Fruit fly (Drosophila melanogaster) whole organism, wandering third instar larva: ENCODE measurements around the gene CG7370.

ENCODE experiments used
- Abd-B ChIP-seq: fragments of >200 bp; optimal IDR thresholded peaks from 2 replicates; lab custom pipeline; 2017; ENCODE audit warnings: missing biosample characterization, missing genetic modification characterization
- CG32264 ChIP-seq: fragments of 200-800 bp; sonication (Bioruptor generic); optimal IDR thresholded peaks from 2 replicates; lab custom pipeline; 2016; ENCODE audit warnings: missing biosample characterization, missing genetic modification characterization
- CG9705 ChIP-seq: fragments of 200-800 bp; sonication (Bioruptor generic); optimal IDR thresholded peaks from 2 replicates; lab custom pipeline; 2018; ENCODE audit warnings: missing biosample characterization, mild to moderate bottlenecking, missing genetic modification characterization
- Dfd ChIP-seq: fragments of >200 bp; optimal IDR thresholded peaks from 2 replicates; lab custom pipeline; 2017; ENCODE audit warnings: missing biosample characterization, missing genetic modification characterization
- Dif ChIP-seq: fragments of 200-275, 200-300 bp; sonication (Bioruptor generic); optimal IDR thresholded peaks from 2 replicates; lab custom pipeline; 2018; ENCODE audit warnings: missing biosample characterization, missing genetic modification characterization; ENCODE audit not compliant: partially characterized antibody
- GATAd ChIP-seq: sonication (Bioruptor generic); optimal IDR thresholded peaks from 2 replicates; lab custom pipeline; 2016; ENCODE audit warnings: missing biosample characterization, missing genetic modification characterization
- HLH106 ChIP-seq: fragments of 200-800 bp; optimal IDR thresholded peaks from 3 replicates; lab custom pipeline; 2019; ENCODE audit warnings: missing biosample characterization, mild to moderate bottlenecking, missing genetic modification characterization, moderate library complexity
- Hnf4 ChIP-seq: fragments of 200-800 bp; sonication (Bioruptor generic); optimal IDR thresholded peaks from 2 replicates; lab custom pipeline; 2016; ENCODE audit warnings: missing biosample characterization, mild to moderate bottlenecking, missing genetic modification characterization
- Hr78 ChIP-seq: fragments of >200 bp; optimal IDR thresholded peaks from 2 replicates; lab custom pipeline; 2017; ENCODE audit warnings: missing biosample characterization, missing genetic modification characterization
- Hr83 ChIP-seq: fragments of 200-300 bp; sonication (Bioruptor generic); optimal IDR thresholded peaks from 2 replicates; lab custom pipeline; 2016; ENCODE audit warnings: missing biosample characterization, mild to moderate bottlenecking, missing genetic modification characterization, moderate library complexity; ENCODE audit not compliant: poor library complexity, severe bottlenecking
- Jra ChIP-seq: sonication (Bioruptor generic); optimal IDR thresholded peaks from 2 replicates; lab custom pipeline; 2016; ENCODE audit warnings: missing biosample characterization, missing genetic modification characterization
- Mio ChIP-seq: sonication (Bioruptor generic); optimal IDR thresholded peaks from 2 replicates; lab custom pipeline; 2016; ENCODE audit warnings: missing biosample characterization, missing genetic modification characterization
- Myc ChIP-seq: fragments of >200 bp; optimal IDR thresholded peaks from 2 replicates; lab custom pipeline; 2017
- N ChIP-seq: fragments of >200 bp; optimal IDR thresholded peaks from 2 replicates; lab custom pipeline; 2018; ENCODE audit warnings: missing biosample characterization, missing external identifiers, missing genetic modification characterization
- OdsH ChIP-seq: fragments of 200-800 bp; sonication (Bioruptor generic); optimal IDR thresholded peaks from 2 replicates; lab custom pipeline; 2016; ENCODE audit warnings: missing biosample characterization, mild to moderate bottlenecking, missing genetic modification characterization
- Rel ChIP-seq, 2 experiments: fragments of 200-800 bp; sonication (Bioruptor generic) in 1 of 2; optimal IDR thresholded peaks; 2 replicates in 1 of 2; 3 replicates in 1 of 2; lab custom pipeline; 2016 to 2019; ENCODE audit warnings: mild to moderate bottlenecking in 2 of 2, missing biosample characterization in 2 of 2, missing genetic modification characterization in 2 of 2, moderate library complexity in 1 of 2
- Sp1 ChIP-seq: fragments of 200-800 bp; sonication (Bioruptor generic); optimal IDR thresholded peaks from 3 replicates; lab custom pipeline; 2019; ENCODE audit warnings: missing biosample characterization, mild to moderate bottlenecking, missing genetic modification characterization, moderate library complexity
- Vsx2 ChIP-seq: fragments of 200-300, 225-300 bp; sonication (Bioruptor generic); optimal IDR thresholded peaks from 2 replicates; lab custom pipeline; 2018; ENCODE audit warnings: missing biosample characterization, missing genetic modification characterization; ENCODE audit not compliant: partially characterized antibody
- br ChIP-seq: fragments of 200-800 bp; sonication (Bioruptor generic); optimal IDR thresholded peaks from 2 replicates; lab custom pipeline; 2016; ENCODE audit warnings: missing biosample characterization, missing genetic modification characterization
- brk ChIP-seq: fragments of 200-800 bp; sonication (Bioruptor generic); optimal IDR thresholded peaks from 2 replicates; lab custom pipeline; 2016; ENCODE audit warnings: missing biosample characterization, mild to moderate bottlenecking, missing genetic modification characterization
- dl ChIP-seq, 2 experiments: fragments of 175-275, 200-275 bp in 1 of 2; fragments of 200-275 bp in 1 of 2; sonication (Bioruptor generic); optimal IDR thresholded peaks; lab custom pipeline; 2018; ENCODE audit warnings: mild to moderate bottlenecking in 2 of 2, missing biosample characterization in 2 of 2, missing genetic modification characterization in 2 of 2, moderate library complexity in 2 of 2; ENCODE audit not compliant: partially characterized antibody in 2 of 2, insufficient read depth in 1 of 2
- dmrt93B ChIP-seq: fragments of 200-800 bp; sonication (Bioruptor generic); optimal IDR thresholded peaks from 2 replicates; lab custom pipeline; 2018; ENCODE audit warnings: missing biosample characterization, mild to moderate bottlenecking, missing genetic modification characterization
- dsf ChIP-seq: sonication (Bioruptor generic); optimal IDR thresholded peaks from 2 replicates; lab custom pipeline; 2016; ENCODE audit warnings: missing biosample characterization, missing genetic modification characterization, borderline replicate concordance
- ey ChIP-seq: fragments of 200-800 bp; sonication (Bioruptor generic); optimal IDR thresholded peaks from 2 replicates; lab custom pipeline; 2016; ENCODE audit warnings: missing biosample characterization, missing genetic modification characterization
- foxo ChIP-seq, 2 experiments: fragments of 200-800 bp; sonication (Bioruptor generic); optimal IDR thresholded peaks; 2 replicates in 1 of 2; 3 replicates in 1 of 2; lab custom pipeline; 2016 to 2017; ENCODE audit warnings: missing biosample characterization in 2 of 2, missing genetic modification characterization in 2 of 2
- jim ChIP-seq: fragments of 175-275, 200-325 bp; sonication (Bioruptor generic); optimal IDR thresholded peaks from 2 replicates; lab custom pipeline; 2016; ENCODE audit warnings: missing biosample characterization, mild to moderate bottlenecking, missing genetic modification characterization
- pan ChIP-seq: fragments of >200 bp; optimal IDR thresholded peaks from 2 replicates; lab custom pipeline; 2017
- psq ChIP-seq: fragments of 200-800 bp; sonication (Bioruptor generic); optimal IDR thresholded peaks from 3 replicates; lab custom pipeline; 2017; ENCODE audit warnings: missing biosample characterization, mild to moderate bottlenecking, missing genetic modification characterization, moderate library complexity
- rgr ChIP-seq: fragments of 200-800 bp; sonication (Bioruptor generic); optimal IDR thresholded peaks from 3 replicates; lab custom pipeline; 2016; ENCODE audit warnings: missing biosample characterization, mild to moderate bottlenecking, missing genetic modification characterization
- sage ChIP-seq: fragments of 200-800 bp; sonication (Bioruptor generic); optimal IDR thresholded peaks from 2 replicates; lab custom pipeline; 2016; ENCODE audit warnings: missing biosample characterization, mild to moderate bottlenecking, missing genetic modification characterization
- sv ChIP-seq: fragments of 200-800 bp; sonication (Bioruptor generic); optimal IDR thresholded peaks from 3 replicates; lab custom pipeline; 2016; ENCODE audit warnings: missing biosample characterization, missing genetic modification characterization
- tai ChIP-seq: sonication (Bioruptor generic); optimal IDR thresholded peaks from 2 replicates; lab custom pipeline; 2016; ENCODE audit warnings: missing biosample characterization, missing genetic modification characterization
- usp ChIP-seq: fragments of >200 bp; optimal IDR thresholded peaks from 2 replicates; lab custom pipeline; 2017; ENCODE audit warnings: missing biosample characterization, missing genetic modification characterization
- woc ChIP-seq: sonication (Bioruptor generic); optimal IDR thresholded peaks from 2 replicates; lab custom pipeline; 2016; ENCODE audit warnings: missing biosample characterization, mild to moderate bottlenecking, missing genetic modification characterization

Gene CG7370

dm6 chr3L:21740209-21740608 lies 29.4 kb upstream of the CG7370 start, which contains the start of gene CG14566:
CG14566 (minus strand) TSS chr3L:21740309.
- no peak for TF ChIP-seq pan
- TF ChIP-seq sage (GFP tag; lab: Kevin White, UChicago) = no peak
- no peak for TF ChIP-seq CG9705 (GFP tag; lab: Kevin White, UChicago)
- no peak for TF ChIP-seq Hr83 (GFP tag; lab: Kevin White, UChicago)
- no peak for TF ChIP-seq jim (GFP tag; lab: Kevin White, UChicago)
- TF ChIP-seq OdsH (GFP tag; lab: Kevin White, UChicago) = no peak
- TF ChIP-seq sv (GFP tag; lab: Kevin White, UChicago) = no peak
- no peak for TF ChIP-seq Rel (GFP tag; optimal IDR thresholded peaks at IDR 0.05; lab: Kevin White, UChicago)
- no peak for TF ChIP-seq Rel (tag; optimal IDR thresholded peaks at IDR 0.05; lab: Kevin White, UChicago)
- TF ChIP-seq GATAd (GFP tag; lab: Kevin White, UChicago) = no peak
- no peak for TF ChIP-seq Hr78 (GFP tag; lab: Kevin White, UChicago)
- no peak for TF ChIP-seq foxo (GFP tag; optimal IDR thresholded peaks at IDR 0.05; lab: Kevin White, UChicago)
- TF ChIP-seq Abd-B (GFP tag; lab: Kevin White, UChicago) = no peak
- no peak for TF ChIP-seq Dif (GFP tag; lab: Kevin White, UChicago)
- TF ChIP-seq Dfd (GFP tag; lab: Kevin White, UChicago) = no peak
- no peak for TF ChIP-seq HLH106 (tag; lab: Kevin White, UChicago)
- no peak for TF ChIP-seq usp
- no peak for TF ChIP-seq dl (GFP tag; optimal IDR thresholded peaks at IDR 0.05; lab: Kevin White, UChicago; ENCODE audit: insufficient read depth in 1 of 2, partially characterized antibody in 2 of 2)
- TF ChIP-seq rgr (GFP tag; lab: Kevin White, UChicago) = no peak
- TF ChIP-seq tai (GFP tag; lab: Kevin White, UChicago) = no peak
- TF ChIP-seq Jra = no peak

DNA sequence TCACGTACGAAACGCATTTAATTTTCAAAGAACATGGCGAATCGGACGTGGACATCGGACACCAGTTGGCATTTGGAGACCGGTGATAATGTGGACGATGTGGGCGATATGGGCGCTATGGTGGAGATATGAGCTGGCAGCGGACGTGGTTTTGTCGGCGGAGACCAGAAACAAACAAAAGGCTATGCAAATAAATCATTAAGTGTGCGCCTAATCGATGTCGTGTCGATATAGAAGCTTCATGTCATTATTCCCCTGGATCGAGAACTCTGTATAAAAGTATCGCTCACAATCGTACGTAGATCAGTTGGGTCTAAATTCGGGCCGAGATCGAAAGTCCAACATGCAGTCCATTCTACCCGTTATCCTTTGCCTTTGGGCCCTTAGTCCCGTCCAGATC lies 28.4 kb upstream of the CG7370 start, which contains the start of gene CG14572:
TSS of gene CG14572 (plus strand) at position 301 of the 400 bp plus-strand sequence.
- TF ChIP-seq jim (GFP tag; lab: Kevin White, UChicago) (no peak), usp (no peak), HLH106 (tag; lab: Kevin White, UChicago) (no peak), Hr78 (GFP tag; lab: Kevin White, UChicago) (no peak), CG32264 (GFP tag; lab: Kevin White, UChicago) (no peak), Dfd (GFP tag; lab: Kevin White, UChicago) (no peak), Rel (GFP tag; optimal IDR thresholded peaks at IDR 0.05; lab: Kevin White, UChicago) (no peak), Rel (tag; optimal IDR thresholded peaks at IDR 0.05; lab: Kevin White, UChicago) (no peak), Myc (lab: Kevin White, UChicago) (no peak), Sp1 (GFP tag; lab: Kevin White, UChicago) (no peak), dmrt93B (GFP tag; lab: Kevin White, UChicago) (no peak), Jra (no peak), Hr83 (GFP tag; lab: Kevin White, UChicago) (no peak), Abd-B (GFP tag; lab: Kevin White, UChicago) (no peak), Mio (GFP tag; lab: Kevin White, UChicago) (no peak), Hnf4 (GFP tag; lab: Kevin White, UChicago) (no peak)

DNA sequence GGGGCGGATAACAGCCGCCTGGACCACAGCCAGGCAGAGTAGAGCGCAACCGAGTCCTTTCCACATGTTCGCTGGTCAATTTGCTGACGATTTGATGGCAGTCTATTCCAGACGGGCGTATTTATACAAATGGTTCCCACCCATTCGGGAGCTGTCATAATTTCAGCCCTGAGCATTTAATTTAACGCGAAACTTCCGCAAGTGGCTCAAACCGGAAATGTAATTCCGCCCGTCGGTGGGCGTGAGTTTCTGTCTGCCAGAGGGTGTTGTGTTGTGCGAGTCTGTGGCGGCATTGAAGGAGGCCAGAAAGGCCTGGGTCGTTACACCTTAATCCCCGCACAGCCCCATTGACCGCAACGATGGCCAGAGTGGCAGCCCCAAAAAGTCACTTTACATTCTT lies 25.4 kb upstream of the CG7370 start, which contains the start of gene CG14565:
TSS of gene CG14565 (minus strand) at position 101 of the 400 bp plus-strand sequence.
- no peak for TF ChIP-seq Dfd (GFP tag; lab: Kevin White, UChicago)
- no peak for TF ChIP-seq dsf
- TF ChIP-seq jim (GFP tag; lab: Kevin White, UChicago) = no peak
- TF ChIP-seq ey (GFP tag; lab: Kevin White, UChicago) = no peak
- TF ChIP-seq br (GFP tag; lab: Kevin White, UChicago) = no peak
- no peak for TF ChIP-seq N (GFP tag; lab: Kevin White, UChicago)
- no peak for TF ChIP-seq sv (GFP tag; lab: Kevin White, UChicago)
- no peak for TF ChIP-seq Abd-B (GFP tag; lab: Kevin White, UChicago)

DNA sequence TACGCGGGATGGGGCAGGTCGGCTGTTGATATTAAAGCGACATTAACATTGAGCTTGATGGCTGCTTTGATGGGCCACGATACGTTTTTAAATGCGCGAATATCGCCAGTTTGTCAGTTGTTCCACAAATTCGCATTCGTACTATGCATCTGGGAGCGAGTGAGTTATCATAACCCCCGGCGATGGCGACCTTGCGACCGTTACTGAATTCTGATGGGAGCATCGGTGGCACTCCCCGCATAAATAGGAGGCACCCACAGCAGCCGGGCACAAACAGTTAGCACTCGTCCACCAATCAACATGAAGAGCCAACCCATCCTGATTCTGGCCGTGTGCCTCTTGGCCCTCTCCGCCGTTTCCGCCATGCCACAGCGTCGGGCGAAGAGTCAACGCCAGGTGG lies 12.8 kb upstream of the CG7370 start, which contains the start of gene CG14564:
TSS of gene CG14564 (plus strand) at position 301 of the 400 bp plus-strand sequence.
- no peak for TF ChIP-seq dmrt93B (GFP tag; lab: Kevin White, UChicago)
- no peak for TF ChIP-seq Vsx2 (GFP tag; lab: Kevin White, UChicago)
- no peak for TF ChIP-seq br (GFP tag; lab: Kevin White, UChicago)
- TF ChIP-seq psq (GFP tag; lab: Kevin White, UChicago) = no peak
- no peak for TF ChIP-seq woc (GFP tag; lab: Kevin White, UChicago)
- no peak for TF ChIP-seq HLH106 (tag; lab: Kevin White, UChicago)
- no peak for TF ChIP-seq Jra
- no peak for TF ChIP-seq sv (GFP tag; lab: Kevin White, UChicago)
- TF ChIP-seq brk (GFP tag; lab: Kevin White, UChicago) = no peak
- TF ChIP-seq Mio (GFP tag; lab: Kevin White, UChicago) = no peak
- no peak for TF ChIP-seq Hnf4 (GFP tag; lab: Kevin White, UChicago)
- no peak for TF ChIP-seq jim (GFP tag; lab: Kevin White, UChicago)
- TF ChIP-seq CG9705 (GFP tag; lab: Kevin White, UChicago) = no peak
- TF ChIP-seq tai (GFP tag; lab: Kevin White, UChicago) = no peak
- no peak for TF ChIP-seq sage (GFP tag; lab: Kevin White, UChicago)
